Worm (Caenorhabditis elegans) whole organism, L4 larva: Measurements from ENCODE around the gene C15H9.5.

ENCODE experiments used
- daf-16 ChIP-seq, 3 experiments: sonication (generic microtip); optimal IDR thresholded peaks; 2 replicates each; lab custom pipeline; 2016 to 2017; ENCODE audit warnings: missing genetic modification characterization in 3 of 3, missing genetic modification reagents in 3 of 3, mild to moderate bottlenecking in 2 of 3, missing compliant biosample characterization in 2 of 3, missing biosample characterization in 1 of 3, moderate library complexity in 1 of 3
- lsy-2 ChIP-seq, 2 experiments: fragments of 150-350 bp in 1 of 2; sonication (generic microtip) in 1 of 2; optimal IDR thresholded peaks; 2 replicates each; lab custom pipeline; 2014 to 2017; ENCODE audit warnings: missing biosample characterization in 2 of 2, missing genetic modification characterization in 2 of 2
- ztf-11 ChIP-seq: fragments of 150-350 bp; optimal IDR thresholded peaks from 2 replicates; lab custom pipeline; 2014; ENCODE audit warnings: missing biosample characterization, missing genetic modification characterization

DNA sequence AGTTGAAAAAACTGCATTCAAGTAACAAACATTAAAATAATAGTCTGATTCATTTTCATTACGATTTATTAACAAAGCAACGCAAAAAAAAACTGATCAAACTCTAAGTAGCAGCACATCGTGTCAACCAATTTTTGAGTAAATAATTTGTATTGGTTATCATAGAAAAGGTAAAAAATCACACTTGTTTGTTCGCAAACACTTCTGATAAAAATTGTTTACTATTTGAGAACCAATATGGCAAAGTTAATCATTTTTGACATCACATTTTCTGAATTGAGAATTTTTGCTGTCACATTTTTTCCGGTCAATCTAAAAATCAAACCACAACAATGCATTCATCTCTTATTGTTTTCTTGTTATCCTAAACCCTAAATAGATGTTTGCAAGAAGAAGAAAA, 28.2 kb downstream of the C15H9.5 start:
- TF ChIP-seq daf-16 (GFP tag; optimal IDR thresholded peaks at IDR 0.05; lab: Kevin White, UChicago) (no peak), daf-16 (tag; optimal IDR thresholded peaks at IDR 0.05; lab: Kevin White, UChicago) (peak; percentile 97), lsy-2 (tag; optimal IDR thresholded peaks at IDR 0.05; lab: Kevin White, UChicago) (no peak), ztf-11 (no peak)
